Worm (Caenorhabditis elegans): Measurements from ENCODE around the gene C08H9.18.

The C08H9.18 gene

DNA sequence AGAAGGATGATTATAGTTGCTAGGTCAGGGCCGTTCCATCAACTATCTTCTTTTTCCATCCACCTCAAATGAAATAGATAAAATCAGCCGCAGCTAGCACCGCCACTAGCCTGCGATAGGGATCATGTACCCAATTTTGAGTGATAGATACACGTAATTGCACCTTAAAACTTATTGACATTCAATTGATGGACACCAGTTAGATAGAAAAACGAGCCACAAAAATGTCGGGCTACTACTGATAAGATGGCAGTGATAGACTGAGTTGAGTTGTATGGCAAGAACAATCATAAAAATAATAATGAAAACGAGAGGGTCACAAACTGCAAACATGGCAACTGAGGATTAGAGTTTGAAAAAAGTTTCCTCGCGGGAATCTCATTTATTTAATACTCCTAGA, 29.8 kb upstream of the C08H9.18 start (continued):
- peak; percentile 28 for TF ChIP-seq mes-2 (tag; optimal IDR thresholded peaks at IDR 0.05; ENCODE audit: poor library complexity, severe bottlenecking)
- TF ChIP-seq lsy-2 (tag; optimal IDR thresholded peaks at IDR 0.05): peak in 1 of 2 experiments; percentile 5
- TF ChIP-seq daf-8 (GFP tag; IDR thresholded peaks at IDR 0.05): no peak
- TF ChIP-seq mxl-2 (GFP tag; conservative IDR thresholded peaks at IDR 0.05): no peak

DNA sequence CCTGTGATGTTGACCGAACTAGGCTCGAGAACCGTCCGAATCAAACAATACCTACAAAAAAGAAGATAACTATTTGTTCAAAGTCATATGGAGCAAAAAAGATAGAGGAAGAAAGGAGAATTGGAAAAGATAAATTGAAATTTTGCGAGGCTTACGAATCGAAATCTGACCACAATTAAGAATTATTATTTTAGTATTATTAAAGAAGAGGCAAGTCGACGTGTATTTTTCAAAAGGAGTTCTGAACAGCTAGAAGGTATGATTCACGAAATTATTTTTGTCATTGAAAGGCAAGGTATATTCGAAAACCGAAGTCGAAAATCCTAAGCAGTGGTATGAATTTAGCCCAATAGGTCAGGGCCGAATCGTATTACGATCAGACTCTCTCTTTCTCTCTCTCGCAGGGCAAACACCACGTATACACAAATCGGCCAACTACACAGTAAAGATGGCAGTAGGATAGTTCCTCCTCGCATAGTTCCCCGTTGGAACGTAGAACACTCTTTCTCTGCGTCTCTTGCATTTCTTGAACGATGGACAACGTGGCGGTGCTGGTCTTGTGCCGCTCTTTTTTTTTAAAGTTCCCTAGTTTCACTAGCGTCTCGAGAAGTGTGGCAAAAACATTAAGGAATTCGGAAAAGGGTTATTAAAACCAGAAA, 29.1 kb upstream of the C08H9.18 start, which contains the start of gene vgln-1:
vgln-1 (minus strand) TSS at position 51 of the 659 bp plus-strand sequence.
- TF ChIP-seq nhr-11 (tag; optimal IDR thresholded peaks at IDR 0.05) (peak; percentile 31), ceh-20 (GFP tag; IDR thresholded peaks at IDR 0.05) (no peak), lsy-2 (tag; optimal IDR thresholded peaks at IDR 0.05) (peak in 1 of 2 experiments; percentile 46), hlh-30 (tag; optimal IDR thresholded peaks at IDR 0.05; ENCODE audit: insufficient read depth) (peak; percentile 50), mes-2 (tag; optimal IDR thresholded peaks at IDR 0.05; ENCODE audit: poor library complexity, severe bottlenecking) (peak; percentile 31), aha-1 (tag) (peak; percentile 58), egl-43 (GFP tag; IDR thresholded peaks at IDR 0.05) (0 out of 2 replicates have a peak, but pooled peaks have one; percentile 10), dpl-1 (GFP tag; optimal IDR thresholded peaks at IDR 0.05) (peak; percentile 16), nhr-28 (tag; optimal IDR thresholded peaks at IDR 0.05) (peak; percentile 14), nhr-25 (tag; optimal IDR thresholded peaks at IDR 0.05; ENCODE audit: borderline replicate concordance, insufficient read depth) (peak; percentile 55), arid-1 (GFP tag; conservative IDR thresholded peaks at IDR 0.05) (no peak), mdl-1 (tag; optimal IDR thresholded peaks at IDR 0.05) (peak in 1 of 2 experiments; percentile 35), set-16 (GFP tag; IDR thresholded peaks at IDR 0.05) (no peak), ZK337.2 (GFP tag; IDR thresholded peaks at IDR 0.05) (0 out of 2 replicates have a peak, but pooled peaks have one; percentile 13), ceh-62 (tag; optimal IDR thresholded peaks at IDR 0.05) (no peak), Y105C5A.15 (GFP tag; IDR thresholded peaks at IDR 0.05) (0 out of 2 replicates have a peak, but pooled peaks have one; percentile 37), unc-62 (GFP tag; optimal IDR thresholded peaks at IDR 0.05 in 1 of 2) (peak in 1 of 2 experiments; percentile 60), unc-62 (tag; optimal IDR thresholded peaks at IDR 0.05) (no peak), mxl-3 (GFP tag; optimal IDR thresholded peaks at IDR 0.05) (peak; percentile 61)

DNA sequence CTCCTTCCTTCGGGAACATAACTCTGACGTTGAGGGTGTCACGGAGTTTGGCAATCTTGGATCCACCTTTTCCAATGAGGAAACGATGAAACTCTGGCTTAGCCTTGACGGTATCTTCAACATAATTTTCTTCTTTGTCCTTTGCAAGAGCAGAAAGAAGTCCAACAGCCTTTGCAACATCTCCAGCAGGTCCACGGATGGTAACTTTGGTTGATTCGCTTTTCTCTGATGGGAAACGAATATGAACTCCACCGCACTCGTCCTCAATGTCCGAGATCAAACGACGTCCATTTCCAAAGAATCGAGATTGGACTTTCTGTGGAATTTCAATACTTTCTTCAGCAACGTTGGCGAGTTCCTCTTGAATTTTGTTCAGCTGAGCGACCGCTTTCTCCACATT, 26.5 kb upstream of the C08H9.18 start:
- TF ChIP-seq nhr-102 (tag; optimal IDR thresholded peaks at IDR 0.05) (no peak), unc-62 (GFP tag; optimal IDR thresholded peaks at IDR 0.05 in 1 of 2) (peak in 1 of 2 experiments; percentile 93), unc-62 (tag; optimal IDR thresholded peaks at IDR 0.05) (no peak)

DNA sequence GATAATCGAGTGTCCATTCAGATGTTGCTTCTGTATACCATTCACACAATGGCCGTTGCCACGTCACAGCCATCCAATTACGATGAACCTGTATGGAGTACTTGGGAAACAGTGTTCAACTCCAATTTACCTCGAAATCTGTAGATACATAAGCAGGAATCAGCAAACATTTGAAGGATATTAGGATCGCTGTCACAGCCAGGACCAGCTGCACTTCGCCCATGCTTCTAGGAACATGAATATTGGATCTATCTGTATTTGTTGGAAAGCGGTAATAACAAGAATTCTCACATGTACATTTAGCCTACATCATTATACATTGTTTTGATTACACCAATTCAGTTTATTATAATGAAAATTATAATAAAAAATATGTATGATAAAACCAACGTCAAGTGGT, 24.2 kb upstream of the C08H9.18 start, which contains the start of gene algn-8:
algn-8 (minus strand) TSS at position 227 of the 400 bp plus-strand sequence.
- no peak for TF ChIP-seq pha-4 (GFP tag; IDR thresholded peaks at IDR 0.05)
- no peak for TF ChIP-seq pha-4 (tag; optimal IDR thresholded peaks at IDR 0.05)
- TF ChIP-seq zip-2 (tag; optimal IDR thresholded peaks at IDR 0.05): no peak
- TF ChIP-seq saeg-2 (GFP tag; IDR thresholded peaks at IDR 0.05): no peak
- TF ChIP-seq zfp-3 (GFP tag; conservative IDR thresholded peaks at IDR 0.05): 0 out of 2 replicates have a peak, but pooled peaks have one; percentile 29
- no peak for TF ChIP-seq aha-1 (tag)
- TF ChIP-seq lim-7 (GFP tag; IDR thresholded peaks at IDR 0.05): 0 out of 2 replicates have a peak, but pooled peaks have one; percentile 18
- TF ChIP-seq mdl-1 (tag; optimal IDR thresholded peaks at IDR 0.05): no peak
- TF ChIP-seq ZK337.2 (GFP tag; IDR thresholded peaks at IDR 0.05): no peak
- TF ChIP-seq mes-2 (tag; optimal IDR thresholded peaks at IDR 0.05; ENCODE audit: poor library complexity, severe bottlenecking): peak; percentile 22
- TF ChIP-seq rbr-2 (tag; optimal IDR thresholded peaks at IDR 0.05): no peak
- no peak for TF ChIP-seq daf-8 (GFP tag; IDR thresholded peaks at IDR 0.05)
- TF ChIP-seq spr-3 (GFP tag; optimal IDR thresholded peaks at IDR 0.05): peak; percentile 10
- no peak for TF ChIP-seq aly-2 (tag; optimal IDR thresholded peaks at IDR 0.05)
- TF ChIP-seq fos-1 (tag; optimal IDR thresholded peaks at IDR 0.05): no peak
- TF ChIP-seq lin-13 (GFP tag; optimal IDR thresholded peaks at IDR 0.05): no peak
- no peak for TF ChIP-seq lin-39 (tag; optimal IDR thresholded peaks at IDR 0.05)
- TF ChIP-seq nhr-42 (GFP tag; IDR thresholded peaks at IDR 0.05): no peak
- no peak for TF ChIP-seq nhr-48 (tag; optimal IDR thresholded peaks at IDR 0.05)
- no peak for TF ChIP-seq dmd-8 (GFP tag; IDR thresholded peaks at IDR 0.05)
- no peak for TF ChIP-seq nhr-76 (tag; optimal IDR thresholded peaks at IDR 0.05)
- TF ChIP-seq T26A8.4 (GFP tag; IDR thresholded peaks at IDR 0.05): 0 out of 2 replicates have a peak, but pooled peaks have one; percentile 49
- no peak for TF ChIP-seq F44E2.7 (GFP tag; IDR thresholded peaks at IDR 0.05)
- TF ChIP-seq ceh-20 (GFP tag; IDR thresholded peaks at IDR 0.05): no peak
- no peak for TF ChIP-seq dmd-6 (GFP tag; IDR thresholded peaks at IDR 0.05)
- TF ChIP-seq F26F4.8 (GFP tag; conservative IDR thresholded peaks at IDR 0.05): no peak
- TF ChIP-seq F49E8.2 (tag; optimal IDR thresholded peaks at IDR 0.05; ENCODE audit: borderline replicate concordance): no peak
- no peak for TF ChIP-seq nhr-11 (tag; optimal IDR thresholded peaks at IDR 0.05)
- TF ChIP-seq fkh-10 (GFP tag; optimal IDR thresholded peaks at IDR 0.05): no peak
